Fruit fly (Drosophila melanogaster) whole organism, embryonic: ENCODE results near the gene CG17982.

Experiments
- Asciz ChIP-seq: fragments of 200-800 bp; sonication (Bioruptor generic); optimal IDR thresholded peaks from 2 replicates; lab custom pipeline; 2017; ENCODE audit warnings: missing biosample characterization, mild to moderate bottlenecking, missing genetic modification characterization, missing genetic modification reagents
- Atf6 ChIP-seq: fragments of 200-800 bp; sonication (Bioruptor generic); IDR thresholded peaks from 2 replicates; pipeline ENCODE4 v1.3.6; 2022; ENCODE audit warnings: missing biosample characterization, missing genetic modification characterization
- B-H2 ChIP-seq: fragments of 200-800 bp; sonication (Bioruptor generic); optimal IDR thresholded peaks from 2 replicates; lab custom pipeline; 2018; ENCODE audit warnings: missing biosample characterization, mild to moderate bottlenecking, missing genetic modification characterization
- CG10462 ChIP-seq: fragments of 200-800 bp; sonication (Bioruptor generic); optimal IDR thresholded peaks from 2 replicates; lab custom pipeline; 2016; ENCODE audit warnings: missing biosample characterization, missing genetic modification characterization
- CG13296 ChIP-seq: fragments of 200-800 bp; sonication (Bioruptor generic); optimal IDR thresholded peaks from 3 replicates; lab custom pipeline; 2018; ENCODE audit warnings: missing biosample characterization, mild to moderate bottlenecking, missing genetic modification characterization
- CG1529 ChIP-seq: fragments of 200-800 bp; sonication (Bioruptor generic); optimal IDR thresholded peaks from 3 replicates; lab custom pipeline; 2018; ENCODE audit warnings: missing biosample characterization, missing genetic modification characterization
- CG15696 ChIP-seq: fragments of 200-800 bp; sonication (Bioruptor generic); optimal IDR thresholded peaks from 2 replicates; lab custom pipeline; 2019; ENCODE audit warnings: missing biosample characterization, mild to moderate bottlenecking, missing genetic modification characterization, moderate library complexity
- CG17802 ChIP-seq: fragments of 200-800 bp; sonication (Bioruptor generic); optimal IDR thresholded peaks from 2 replicates; lab custom pipeline; 2018; ENCODE audit warnings: missing biosample characterization, mild to moderate bottlenecking, missing genetic modification characterization, moderate library complexity
- CG30020 ChIP-seq: fragments of 200-800 bp; optimal IDR thresholded peaks from 2 replicates; lab custom pipeline; 2019; ENCODE audit warnings: missing biosample characterization, mild to moderate bottlenecking, missing genetic modification characterization, moderate library complexity
- CG30403 ChIP-seq: fragments of 200-800 bp; sonication (Bioruptor generic); optimal IDR thresholded peaks from 3 replicates; lab custom pipeline; 2016; ENCODE audit warnings: missing biosample characterization, missing genetic modification characterization
- CG32767 ChIP-seq: fragments of 200-800 bp; sonication (Bioruptor generic); IDR thresholded peaks from 2 replicates; pipeline ENCODE4 v1.3.6; 2022; ENCODE audit warnings: missing biosample characterization, missing genetic modification characterization
- CG4282 ChIP-seq: fragments of 200-800 bp; sonication (Bioruptor generic); optimal IDR thresholded peaks from 2 replicates; lab custom pipeline; 2016; ENCODE audit warnings: missing biosample characterization, missing genetic modification characterization
- CG7839 ChIP-seq: fragments of 200-800 bp; sonication (Bioruptor generic); optimal IDR thresholded peaks from 3 replicates; lab custom pipeline; 2018; ENCODE audit warnings: missing biosample characterization, mild to moderate bottlenecking, missing genetic modification characterization, moderate library complexity
- CG8290 ChIP-seq, 3 experiments: fragments of 200-800 bp; sonication (Bioruptor generic); optimal IDR thresholded peaks; 2 replicates each; lab custom pipeline; 2016 to 2019; ENCODE audit warnings: missing biosample characterization in 3 of 3, missing genetic modification characterization in 3 of 3, mild to moderate bottlenecking in 2 of 3, moderate library complexity in 1 of 3
- CG8924 ChIP-seq: fragments of 200-800 bp; optimal IDR thresholded peaks from 3 replicates; lab custom pipeline; 2019; ENCODE audit warnings: missing biosample characterization, mild to moderate bottlenecking, missing genetic modification characterization, moderate library complexity
- CG9727 ChIP-seq: fragments of 200-800 bp; sonication (Bioruptor generic); optimal IDR thresholded peaks from 3 replicates; lab custom pipeline; 2017; ENCODE audit warnings: missing biosample characterization, mild to moderate bottlenecking, missing genetic modification characterization
- CG9797 ChIP-seq: fragments of 200-800 bp; sonication (Bioruptor generic); optimal IDR thresholded peaks from 3 replicates; lab custom pipeline; 2018; ENCODE audit warnings: missing biosample characterization, mild to moderate bottlenecking, missing genetic modification characterization
- CG9932 ChIP-seq: fragments of 200-800 bp; sonication (Bioruptor generic); IDR thresholded peaks from 2 replicates; pipeline ENCODE4 v1.3.6; 2022; ENCODE audit warnings: missing biosample characterization, missing genetic modification characterization
- CHES-1-like ChIP-seq: fragments of 200-800 bp; sonication (Bioruptor generic); optimal IDR thresholded peaks from 2 replicates; lab custom pipeline; 2016; ENCODE audit warnings: missing biosample characterization, missing genetic modification characterization
- GATAe ChIP-seq: fragments of 200-800 bp; sonication (Bioruptor generic); conservative IDR thresholded peaks from 2 replicates; pipeline ENCODE4 v1.3.6; 2022; ENCODE audit warnings: missing biosample characterization, missing genetic modification characterization
- HLH54F ChIP-seq: fragments of 200-800 bp; sonication (Bioruptor generic); optimal IDR thresholded peaks from 3 replicates; lab custom pipeline; 2016; ENCODE audit warnings: missing biosample characterization, missing genetic modification characterization
- Hand ChIP-seq: fragments of 200-800 bp; sonication (Bioruptor generic); optimal IDR thresholded peaks from 2 replicates; lab custom pipeline; 2017; ENCODE audit warnings: mild to moderate bottlenecking, missing biosample characterization, missing genetic modification reagents, missing genetic modification characterization
- Hmr ChIP-seq: fragments of 200-800 bp; sonication (Bioruptor generic); optimal IDR thresholded peaks from 3 replicates; lab custom pipeline; 2017; ENCODE audit warnings: mild to moderate bottlenecking, missing biosample characterization, missing genetic modification reagents, missing genetic modification characterization
- MESR4 ChIP-seq: fragments of 200-800 bp; sonication (Bioruptor generic); optimal IDR thresholded peaks from 2 replicates; lab custom pipeline; 2018; ENCODE audit warnings: missing biosample characterization, mild to moderate bottlenecking, missing genetic modification characterization, moderate library complexity
- MTF-1 ChIP-seq: fragments of 200-800 bp; sonication (Bioruptor generic); optimal IDR thresholded peaks from 2 replicates; lab custom pipeline; 2018; ENCODE audit warnings: missing biosample characterization, mild to moderate bottlenecking, missing genetic modification characterization, borderline replicate concordance
- Max ChIP-seq: fragments of 200-800 bp; sonication (Bioruptor generic); optimal IDR thresholded peaks from 2 replicates; lab custom pipeline; 2016; ENCODE audit warnings: missing biosample characterization, mild to moderate bottlenecking, missing genetic modification characterization
- NC2β ChIP-seq: fragments of 200-800 bp; sonication (Bioruptor generic); optimal IDR thresholded peaks from 2 replicates; lab custom pipeline; 2016; ENCODE audit warnings: missing biosample characterization, missing genetic modification characterization
- Nf-YA ChIP-seq: fragments of 200-800 bp; sonication (Bioruptor generic); IDR thresholded peaks from 2 replicates; pipeline ENCODE4 v1.3.6; 2022; ENCODE audit warnings: missing biosample characterization, missing genetic modification characterization
- Pdp1 ChIP-seq, 2 experiments: fragments of 200-800 bp; sonication (Bioruptor generic); optimal IDR thresholded peaks; 3 replicates each; lab custom pipeline; 2016; ENCODE audit warnings: missing biosample characterization in 2 of 2, missing genetic modification characterization in 2 of 2, mild to moderate bottlenecking in 1 of 2, moderate library complexity in 1 of 2
- Side ChIP-seq: fragments of 200-800 bp; sonication (Bioruptor generic); optimal IDR thresholded peaks from 2 replicates; lab custom pipeline; 2016; ENCODE audit warnings: missing biosample characterization, missing genetic modification characterization
- Sox100B ChIP-seq: fragments of 200-800 bp; sonication (Bioruptor generic); optimal IDR thresholded peaks from 3 replicates; lab custom pipeline; 2018; ENCODE audit warnings: missing biosample characterization, mild to moderate bottlenecking, missing genetic modification characterization
- YL-1 ChIP-seq: fragments of 200-800 bp; sonication (Bioruptor generic); optimal IDR thresholded peaks from 3 replicates; lab custom pipeline; 2017; ENCODE audit warnings: missing biosample characterization, mild to moderate bottlenecking, missing genetic modification characterization
- bsh ChIP-seq, 2 experiments: fragments of 200-800 bp; sonication (Bioruptor generic); optimal IDR thresholded peaks; 2 replicates each; lab custom pipeline; 2017 to 2018; ENCODE audit warnings: mild to moderate bottlenecking in 2 of 2, missing biosample characterization in 2 of 2, missing genetic modification characterization in 2 of 2, moderate library complexity in 1 of 2
- cas ChIP-seq: fragments of 200-800 bp; sonication (Bioruptor generic); IDR thresholded peaks from 2 replicates; pipeline ENCODE4 v1.3.6; 2022; ENCODE audit warnings: missing biosample characterization, missing genetic modification characterization
- dm ChIP-seq: fragments of 200-800 bp; sonication (Bioruptor generic); optimal IDR thresholded peaks from 3 replicates; lab custom pipeline; 2016; ENCODE audit warnings: missing biosample characterization, missing genetic modification characterization
- ftz-f1 ChIP-seq: fragments of 200-800 bp; sonication (Bioruptor generic); optimal IDR thresholded peaks from 2 replicates; lab custom pipeline; 2016; ENCODE audit warnings: missing biosample characterization, missing genetic modification characterization
- grn ChIP-seq: fragments of 200-800 bp; sonication (Bioruptor generic); optimal IDR thresholded peaks from 3 replicates; lab custom pipeline; 2017; ENCODE audit warnings: missing biosample characterization, missing genetic modification characterization
- her ChIP-seq: fragments of 200-800 bp; sonication (Bioruptor generic); optimal IDR thresholded peaks from 2 replicates; lab custom pipeline; 2016; ENCODE audit warnings: missing biosample characterization, missing genetic modification characterization
- hkb ChIP-seq, 2 experiments: fragments of 200-800 bp in 1 of 2; fragments of >200 bp in 1 of 2; sonication (Bioruptor generic) in 1 of 2; IDR thresholded peaks in 1 of 2; optimal IDR thresholded peaks in 1 of 2; 2 replicates each; pipeline versions ENCODE4 v1.3.6 to Lab custom; 2017 to 2022; ENCODE audit warnings: missing biosample characterization in 1 of 2, missing genetic modification characterization in 1 of 2
- kni ChIP-seq: fragments of 200-800 bp; sonication (Bioruptor generic); optimal IDR thresholded peaks from 3 replicates; lab custom pipeline; 2017; ENCODE audit warnings: mild to moderate bottlenecking, missing biosample characterization, missing genetic modification reagents, missing genetic modification characterization
- lov ChIP-seq, 2 experiments: fragments of 200-800 bp in 1 of 2; fragments of >200 bp in 1 of 2; sonication (Bioruptor generic) in 1 of 2; IDR thresholded peaks in 1 of 2; optimal IDR thresholded peaks in 1 of 2; 2 replicates in 1 of 2; 3 replicates in 1 of 2; pipeline versions ENCODE4 v1.3.6 to Lab custom; 2017 to 2022; ENCODE audit warnings: missing biosample characterization in 1 of 2, missing genetic modification characterization in 1 of 2
- nom ChIP-seq: fragments of 200-800 bp; sonication (Bioruptor generic); optimal IDR thresholded peaks from 2 replicates; lab custom pipeline; 2017; ENCODE audit warnings: missing biosample characterization, missing genetic modification characterization, mild to moderate bottlenecking, moderate library complexity, missing genetic modification reagents
- phol ChIP-seq: fragments of 200-800 bp; sonication (Bioruptor generic); optimal IDR thresholded peaks from 3 replicates; lab custom pipeline; 2018; ENCODE audit warnings: missing biosample characterization, mild to moderate bottlenecking, missing genetic modification characterization, moderate library complexity
- ranshi ChIP-seq: fragments of 200-800 bp; sonication (Bioruptor generic); IDR thresholded peaks from 2 replicates; pipeline ENCODE4 v1.3.6; 2022; ENCODE audit warnings: missing biosample characterization, missing genetic modification characterization
- rib ChIP-seq: fragments of 200-800 bp; sonication (Bioruptor generic); IDR thresholded peaks from 2 replicates; pipeline ENCODE4 v1.3.6; 2022; ENCODE audit warnings: missing biosample characterization, missing genetic modification characterization
- sd ChIP-seq: fragments of 200-800 bp; sonication (Bioruptor generic); optimal IDR thresholded peaks from 3 replicates; lab custom pipeline; 2018; ENCODE audit warnings: missing biosample characterization, mild to moderate bottlenecking, missing genetic modification characterization, moderate library complexity
- seq ChIP-seq: fragments of 200-800 bp; sonication (Bioruptor generic); IDR thresholded peaks from 2 replicates; pipeline ENCODE4 v1.3.6; 2022; ENCODE audit warnings: missing biosample characterization, missing genetic modification characterization
- shn ChIP-seq: fragments of 200-800 bp; sonication (Bioruptor generic); optimal IDR thresholded peaks from 3 replicates; lab custom pipeline; 2016; ENCODE audit warnings: missing biosample characterization, missing genetic modification characterization
- twi ChIP-seq: fragments of 200-800 bp; optimal IDR thresholded peaks from 2 replicates; lab custom pipeline; 2019; ENCODE audit warnings: missing biosample characterization, mild to moderate bottlenecking, missing genetic modification characterization, moderate library complexity
- zfh2 ChIP-seq: fragments of 200-800 bp; sonication (Bioruptor generic); optimal IDR thresholded peaks from 2 replicates; lab custom pipeline; 2016; ENCODE audit warnings: missing biosample characterization, missing genetic modification characterization

The CG17982 gene

dm6 chrX:8142067-8142462, 1.6 kb downstream of the CG17982 start, which contains the start of gene Smox (continued):
- TF ChIP-seq MESR4 (GFP tag; lab: Kevin White, UChicago) (peak; percentile 48), CG30020 (tag; lab: Kevin White, UChicago) (peak; percentile 19), sd (tag; lab: Kevin White, UChicago) (no peak), CG30403 (no peak), CG8924 (tag; lab: Kevin White, UChicago) (peak; percentile 26), Max (no peak), MTF-1 (no peak), twi (tag; lab: Kevin White, UChicago) (no peak), grn (GFP tag; lab: Kevin White, UChicago) (no peak), CG7839 (tag; lab: Kevin White, UChicago) (no peak), CG15696 (tag; lab: Kevin White, UChicago) (no peak), B-H2 (no peak), seq (GFP tag; lab: Robert Waterston, UW) (no peak), CG17802 (no peak), YL-1 (peak; percentile 52), dm (no peak), NC2β (no peak), cas (no peak), bsh (GFP tag; optimal IDR thresholded peaks at IDR 0.05; lab: Kevin White, UChicago) (no peak), CG9932 (no peak), GATAe (no peak), CG8290 (GFP tag; optimal IDR thresholded peaks at IDR 0.05; lab: Kevin White, UChicago) (no peak), CG8290 (tag; optimal IDR thresholded peaks at IDR 0.05; lab: Kevin White, UChicago) (peak in 1 of 2 experiments; percentile 5), phol (peak; percentile 17), Atf6 (GFP tag; lab: Robert Waterston, UW) (no peak), CG9797 (GFP tag; lab: Kevin White, UChicago) (peak; percentile 97), CG13296 (no peak), Hmr (GFP tag; lab: Kevin White, UChicago) (no peak), her (GFP tag; lab: Kevin White, UChicago) (no peak), CG9727 (GFP tag; lab: Kevin White, UChicago) (no peak), Nf-YA (GFP tag; lab: Robert Waterston, UW) (no peak), CG32767 (no peak), zfh2 (no peak), CG1529 (GFP tag; lab: Kevin White, UChicago) (no peak)

dm6 chrX:8141353-8142066, 2.1 kb downstream of the CG17982 start:
- TF ChIP-seq CG10462 (GFP tag; lab: Kevin White, UChicago): peak; percentile 50
- no peak for TF ChIP-seq Asciz (GFP tag; lab: Kevin White, UChicago)
- TF ChIP-seq kni (GFP tag; lab: Kevin White, UChicago): peak; percentile 60
- TF ChIP-seq Pdp1 (GFP tag; optimal IDR thresholded peaks at IDR 0.05; lab: Kevin White, UChicago): peak; percentile 19 to 29
- TF ChIP-seq Sox100B: peak; percentile 9
- TF ChIP-seq ranshi (GFP tag; lab: Robert Waterston, UW): peak; percentile 14; the same call in 1 of the 2 replicates
- TF ChIP-seq CG4282 (GFP tag; lab: Kevin White, UChicago): no peak
- no peak for TF ChIP-seq hkb (optimal IDR thresholded peaks at IDR 0.05; lab: Kevin White, UChicago)
- no peak for TF ChIP-seq hkb (GFP tag; IDR thresholded peaks at IDR 0.05; lab: Robert Waterston, UW)
- TF ChIP-seq lov (optimal IDR thresholded peaks at IDR 0.05; lab: Kevin White, UChicago): no peak
- TF ChIP-seq lov (GFP tag; IDR thresholded peaks at IDR 0.05; lab: Robert Waterston, UW): peak; percentile 29; the same call in 1 of the 3 replicates
- TF ChIP-seq her (GFP tag; lab: Kevin White, UChicago): peak; percentile 29
- peak; percentile 43 for TF ChIP-seq nom
- TF ChIP-seq HLH54F (GFP tag; lab: Kevin White, UChicago): peak; percentile 23
- no peak for TF ChIP-seq rib (GFP tag; lab: Robert Waterston, UW)
- peak; percentile 11 for TF ChIP-seq CHES-1-like (GFP tag; lab: Kevin White, UChicago)
- no peak for TF ChIP-seq ftz-f1 (GFP tag; lab: Kevin White, UChicago)
- peak; percentile 18 for TF ChIP-seq shn
- TF ChIP-seq Hand (GFP tag; lab: Kevin White, UChicago): peak; percentile 4
- peak; percentile 62 for TF ChIP-seq Side (GFP tag; lab: Kevin White, UChicago)
